Worm (Caenorhabditis elegans): ENCODE measurements around the gene T05A7.12.

- TF ChIP-seq ama-1 (optimal IDR thresholded peaks at IDR 0.05) (no peak), hnd-1 (tag; optimal IDR thresholded peaks at IDR 0.05) (no peak), flt-1 (GFP tag; IDR thresholded peaks at IDR 0.05) (no peak), scrt-1 (GFP tag; IDR thresholded peaks at IDR 0.05) (no peak), ets-7 (tag; optimal IDR thresholded peaks at IDR 0.05) (no peak), sea-1 (GFP tag; conservative IDR thresholded peaks at IDR 0.05) (no peak), aly-1 (tag; optimal IDR thresholded peaks at IDR 0.05) (no peak), tbx-37 (GFP tag; conservative IDR thresholded peaks at IDR 0.05) (no peak), hmg-4 (GFP tag; optimal IDR thresholded peaks at IDR 0.05) (no peak), pes-1 (GFP tag; IDR thresholded peaks at IDR 0.05) (no peak), tbx-11 (GFP tag; IDR thresholded peaks at IDR 0.05) (no peak)
Measured at ce11 chrII:4673670-4674069, 10.6 kb upstream of the T05A7.12 start.
